Fruit fly (Drosophila melanogaster): ENCODE results near the gene RpS27A.

RpS27A gene

dm6 chr2L:10439174-10439573, 31.0 kb downstream of the RpS27A start, which contains the start of gene Nse4 (continued):
- peak; percentile 75 for TF ChIP-seq Dp (GFP tag; optimal IDR thresholded peaks at IDR 0.05)
- peak; percentile 86 for TF ChIP-seq CG1024 (GFP tag; IDR thresholded peaks at IDR 0.05)
- no peak for TF ChIP-seq chif (GFP tag; optimal IDR thresholded peaks at IDR 0.05)
- no peak for TF ChIP-seq Eip74EF (GFP tag; optimal IDR thresholded peaks at IDR 0.05)
- no peak for TF ChIP-seq kay (GFP tag; optimal IDR thresholded peaks at IDR 0.05)
- no peak for TF ChIP-seq rib (GFP tag; IDR thresholded peaks at IDR 0.05)
- TF ChIP-seq pfk (GFP tag; optimal IDR thresholded peaks at IDR 0.05): peak; percentile 70

dm6 chr2L:10442048-10442790, 34.1 kb downstream of the RpS27A start, which contains the start of gene loh:
Gene loh (plus strand): TSS chr2L:10442534.
- TF ChIP-seq CG10431 (GFP tag; optimal IDR thresholded peaks at IDR 0.05) (peak; percentile 25), CG8359 (GFP tag; optimal IDR thresholded peaks at IDR 0.05; ENCODE audit: borderline replicate concordance) (peak; percentile 49), CG10959 (GFP tag; IDR thresholded peaks at IDR 0.05) (no peak), CG4707 (GFP tag; optimal IDR thresholded peaks at IDR 0.05) (no peak), CG12219 (GFP tag; optimal IDR thresholded peaks at IDR 0.05) (peak; percentile 6), Blimp-1 (GFP tag; optimal IDR thresholded peaks at IDR 0.05) (no peak), nau (GFP tag; optimal IDR thresholded peaks at IDR 0.05) (no peak), corto (GFP tag; optimal IDR thresholded peaks at IDR 0.05) (no peak), zfh1 (GFP tag; IDR thresholded peaks at IDR 0.05) (0 out of 3 replicates have a peak, but pooled peaks have one; percentile 40), CG9932 (GFP tag; IDR thresholded peaks at IDR 0.05) (no peak), CG11504 (tag; optimal IDR thresholded peaks at IDR 0.05) (no peak), CG4854 (GFP tag; optimal IDR thresholded peaks at IDR 0.05) (no peak), CG14014 (GFP tag; IDR thresholded peaks at IDR 0.05) (no peak), CG8281 (tag; optimal IDR thresholded peaks at IDR 0.05) (no peak), Nf-YB (GFP tag; optimal IDR thresholded peaks at IDR 0.05) (peak; percentile 49), CG2202 (tag; optimal IDR thresholded peaks at IDR 0.05) (no peak), CG33213 (GFP tag; optimal IDR thresholded peaks at IDR 0.05) (no peak), disco-r (GFP tag; optimal IDR thresholded peaks at IDR 0.05) (no peak), CHES-1-like (GFP tag; optimal IDR thresholded peaks at IDR 0.05) (no peak), luna (GFP tag; optimal IDR thresholded peaks at IDR 0.05) (no peak), vvl (GFP tag; IDR thresholded peaks at IDR 0.05) (no peak), CG1233 (GFP tag; optimal IDR thresholded peaks at IDR 0.05) (peak; percentile 61), Dll (GFP tag; IDR thresholded peaks at IDR 0.05; ENCODE audit: partially characterized antibody) (no peak), Camta (GFP tag; optimal IDR thresholded peaks at IDR 0.05) (no peak), bowl (GFP tag; IDR thresholded peaks at IDR 0.05) (no peak), CG11247 (GFP tag; IDR thresholded peaks at IDR 0.05) (no peak), hth (optimal IDR thresholded peaks at IDR 0.05) (no peak), wor (GFP tag; IDR thresholded peaks at IDR 0.05) (no peak), Oaz (GFP tag; IDR thresholded peaks at IDR 0.05) (no peak), Doc3 (GFP tag; IDR thresholded peaks at IDR 0.05; ENCODE audit: partially characterized antibody) (no peak), Ssrp (tag; optimal IDR thresholded peaks at IDR 0.05) (peak; percentile 63), CG16813 (GFP tag; IDR thresholded peaks at IDR 0.05; ENCODE audit: partially characterized antibody) (no peak), Neu2 (GFP tag; optimal IDR thresholded peaks at IDR 0.05; ENCODE audit: borderline replicate concordance) (no peak), CG10366 (GFP tag; IDR thresholded peaks at IDR 0.05) (0 out of 2 replicates have a peak, but pooled peaks have one; percentile 8), sisA (GFP tag; IDR thresholded peaks at IDR 0.05) (no peak), CG11560 (tag; IDR thresholded peaks at IDR 0.05) (no peak), CG10979 (tag; optimal IDR thresholded peaks at IDR 0.05) (peak; percentile 76), eyg (GFP tag; optimal IDR thresholded peaks at IDR 0.05) (no peak), kah (GFP tag; optimal IDR thresholded peaks at IDR 0.05) (peak; percentile 35), CG6854 (GFP tag; optimal IDR thresholded peaks at IDR 0.05) (peak; percentile 48), Sry-δ (GFP tag; optimal IDR thresholded peaks at IDR 0.05) (no peak)
